Fruit fly (Drosophila melanogaster): ENCODE measurements around the gene tank.

- TF ChIP-seq psq (optimal IDR thresholded peaks at IDR 0.05): no peak
- no peak for TF ChIP-seq CG8478 (optimal IDR thresholded peaks at IDR 0.05)
Measured at dm6 chr2L:4830490-4830889, 7.3 kb downstream of the tank start, which contains the start of gene Fnta.
